In the genomic region with DNA sequence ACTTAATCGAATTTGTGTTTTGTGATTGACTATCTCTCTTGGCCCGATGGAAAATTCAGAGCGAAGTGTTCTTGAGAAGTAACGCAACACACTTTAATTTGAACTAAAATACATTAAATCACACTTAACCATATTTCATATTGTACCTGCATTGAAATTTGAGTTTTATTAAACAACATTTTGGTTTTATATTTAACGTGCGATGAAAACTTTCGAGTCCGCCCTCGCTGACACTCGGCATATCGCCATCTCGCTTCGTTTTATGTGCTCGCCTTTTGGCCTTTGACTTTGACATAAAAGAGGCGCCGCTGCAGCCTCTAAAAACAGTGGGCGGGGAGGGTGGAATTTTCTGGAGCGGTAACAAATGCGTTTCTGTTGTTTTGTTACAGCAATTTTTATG, we compare ENCODE assay signal across 1 fruit fly cellular context.
TF ChIP-seq lines count a peak whose summit lies in the region.

No protein-coding gene starts in this region.

TF ChIP-seq in whole organism, embryonic, 481 proteins besides CTCF, POLR2A, EP300 and RAD21 (continued from another document and continues in another):
- TF ChIP-seq Scr (GFP tag; IDR thresholded peaks at IDR 0.05; lab: Robert Waterston, UW; ENCODE audit: partially characterized antibody) = no peak
- peak; percentile 39 for TF ChIP-seq tio (GFP tag; optimal IDR thresholded peaks at IDR 0.05; lab: Kevin White, UChicago)
- no peak for TF ChIP-seq cg (GFP tag; optimal IDR thresholded peaks at IDR 0.05; lab: Kevin White, UChicago)
- peak; percentile 44; the same call in 1 of the 3 replicates for TF ChIP-seq CG11456 (GFP tag; IDR thresholded peaks at IDR 0.05; lab: Robert Waterston, UW)
- no peak for TF ChIP-seq mld (GFP tag; IDR thresholded peaks at IDR 0.05; lab: Robert Waterston, UW; ENCODE audit: partially characterized antibody)
- peak; percentile 23 for TF ChIP-seq CG18619 (GFP tag; optimal IDR thresholded peaks at IDR 0.05; lab: Kevin White, UChicago)
- TF ChIP-seq Mes4 (GFP tag; optimal IDR thresholded peaks at IDR 0.05; lab: Kevin White, UChicago) = no peak
- no peak for TF ChIP-seq Oaz (GFP tag; IDR thresholded peaks at IDR 0.05; lab: Robert Waterston, UW)
- peak; percentile 60 for TF ChIP-seq Atf-2 (GFP tag; optimal IDR thresholded peaks at IDR 0.05; lab: Kevin White, UChicago)
- TF ChIP-seq eve (GFP tag; optimal IDR thresholded peaks at IDR 0.05; lab: Kevin White, UChicago) = peak in 1 of 2 experiments; percentile 47
- TF ChIP-seq oc (tag; optimal IDR thresholded peaks at IDR 0.05; lab: Kevin White, UChicago) = peak; percentile 51
- TF ChIP-seq Deaf1 (tag; optimal IDR thresholded peaks at IDR 0.05; lab: Kevin White, UChicago) = peak; percentile 41
- TF ChIP-seq crc (GFP tag; optimal IDR thresholded peaks at IDR 0.05; lab: Kevin White, UChicago) = no peak
- 0 out of 2 replicates have a peak, but pooled peaks have one; percentile 21 for TF ChIP-seq bowl (GFP tag; IDR thresholded peaks at IDR 0.05; lab: Robert Waterston, UW)
- TF ChIP-seq CG6854 (GFP tag; optimal IDR thresholded peaks at IDR 0.05; lab: Kevin White, UChicago) = no peak
- TF ChIP-seq bab2 (GFP tag; optimal IDR thresholded peaks at IDR 0.05; lab: Kevin White, UChicago) = peak; percentile 41
- TF ChIP-seq Hmx (GFP tag; optimal IDR thresholded peaks at IDR 0.05; lab: Kevin White, UChicago) = no peak
- peak; percentile 22 for TF ChIP-seq CG12659 (GFP tag; optimal IDR thresholded peaks at IDR 0.05; lab: Kevin White, UChicago)
- no peak for TF ChIP-seq fd3F (GFP tag; optimal IDR thresholded peaks at IDR 0.05; lab: Kevin White, UChicago)
- TF ChIP-seq knrl (GFP tag; IDR thresholded peaks at IDR 0.05; lab: Robert Waterston, UW; ENCODE audit: partially characterized antibody) = no peak
- TF ChIP-seq Fer2 (tag; optimal IDR thresholded peaks at IDR 0.05; lab: Kevin White, UChicago) = no peak
- peak in 1 of 2 experiments; percentile 70 for TF ChIP-seq tll (GFP tag; optimal IDR thresholded peaks at IDR 0.05; lab: Kevin White, UChicago)
- TF ChIP-seq CG31365 (tag; optimal IDR thresholded peaks at IDR 0.05; lab: Kevin White, UChicago) = peak; percentile 26
- no peak for TF ChIP-seq Lim3 (GFP tag; IDR thresholded peaks at IDR 0.05; lab: Robert Waterston, UW)
- TF ChIP-seq lab (GFP tag; optimal IDR thresholded peaks at IDR 0.05; lab: Kevin White, UChicago) = peak; percentile 66
- no peak for TF ChIP-seq CG5953 (GFP tag; IDR thresholded peaks at IDR 0.05; lab: Robert Waterston, UW)
- peak; percentile 18 for TF ChIP-seq TFAM (GFP tag; optimal IDR thresholded peaks at IDR 0.05; lab: Kevin White, UChicago)
- peak; percentile 64 for TF ChIP-seq pum (GFP tag; optimal IDR thresholded peaks at IDR 0.05; lab: Kevin White, UChicago)
- no peak for TF ChIP-seq CG3065 (GFP tag; optimal IDR thresholded peaks at IDR 0.05; lab: Kevin White, UChicago)
- TF ChIP-seq run (tag; optimal IDR thresholded peaks at IDR 0.05; lab: Kevin White, UChicago) = no peak
- TF ChIP-seq Six4 (GFP tag; optimal IDR thresholded peaks at IDR 0.05; lab: Kevin White, UChicago) = peak; percentile 58
- TF ChIP-seq Hand (GFP tag; optimal IDR thresholded peaks at IDR 0.05; lab: Kevin White, UChicago) = peak; percentile 19
- peak; percentile 67 for TF ChIP-seq D19A (tag; optimal IDR thresholded peaks at IDR 0.05; lab: Kevin White, UChicago)
- peak; percentile 23 for TF ChIP-seq slp2 (GFP tag; optimal IDR thresholded peaks at IDR 0.05; lab: Kevin White, UChicago)
- TF ChIP-seq yki (optimal IDR thresholded peaks at IDR 0.05; lab: Kevin White, UChicago) = no peak
- TF ChIP-seq CG14014 (GFP tag; IDR thresholded peaks at IDR 0.05; lab: Robert Waterston, UW) = peak; percentile 67
- no peak for TF ChIP-seq vnd (GFP tag; IDR thresholded peaks at IDR 0.05; lab: Robert Waterston, UW; ENCODE audit: partially characterized antibody)
- no peak for TF ChIP-seq shn (GFP tag; optimal IDR thresholded peaks at IDR 0.05; lab: Kevin White, UChicago)
- TF ChIP-seq CG3163 (GFP tag; optimal IDR thresholded peaks at IDR 0.05; lab: Kevin White, UChicago) = peak; percentile 2
- TF ChIP-seq p53 (GFP tag; optimal IDR thresholded peaks at IDR 0.05; lab: Kevin White, UChicago) = no peak
- no peak for TF ChIP-seq aop (GFP tag; IDR thresholded peaks at IDR 0.05; lab: Robert Waterston, UW)
- no peak for TF ChIP-seq rib (GFP tag; IDR thresholded peaks at IDR 0.05; lab: Robert Waterston, UW)
- no peak for TF ChIP-seq zfh2 (GFP tag; optimal IDR thresholded peaks at IDR 0.05; lab: Kevin White, UChicago)
- peak; percentile 57 for TF ChIP-seq pnt (GFP tag; optimal IDR thresholded peaks at IDR 0.05; lab: Kevin White, UChicago)
- TF ChIP-seq CG11085 (GFP tag; IDR thresholded peaks at IDR 0.05; lab: Robert Waterston, UW) = no peak; the same call in 1 of the 2 replicates
- no peak for TF ChIP-seq CG7928 (GFP tag; optimal IDR thresholded peaks at IDR 0.05; lab: Kevin White, UChicago)
- TF ChIP-seq Hsf (GFP tag; optimal IDR thresholded peaks at IDR 0.05; lab: Kevin White, UChicago) = peak; percentile 32
- peak; percentile 12 for TF ChIP-seq odd (GFP tag; optimal IDR thresholded peaks at IDR 0.05; lab: Kevin White, UChicago)
- peak; percentile 1 for TF ChIP-seq CG33213 (GFP tag; optimal IDR thresholded peaks at IDR 0.05; lab: Kevin White, UChicago)
- peak; percentile 64 for TF ChIP-seq CG12219 (GFP tag; optimal IDR thresholded peaks at IDR 0.05; lab: Kevin White, UChicago)
- TF ChIP-seq sens (GFP tag; lab: Kevin White, UChicago) = peak; percentile 96
- no peak for TF ChIP-seq unc-4 (GFP tag; IDR thresholded peaks at IDR 0.05; lab: Robert Waterston, UW; ENCODE audit: partially characterized antibody)
- TF ChIP-seq sqz (GFP tag; optimal IDR thresholded peaks at IDR 0.05; lab: Kevin White, UChicago) = peak; percentile 42
- TF ChIP-seq corto (GFP tag; optimal IDR thresholded peaks at IDR 0.05; lab: Kevin White, UChicago) = no peak
- peak; percentile 88 for TF ChIP-seq CG1603 (tag; optimal IDR thresholded peaks at IDR 0.05; lab: Kevin White, UChicago)
- peak; percentile 32 for TF ChIP-seq CG6254 (GFP tag; optimal IDR thresholded peaks at IDR 0.05; lab: Kevin White, UChicago)
- peak; percentile 44 for TF ChIP-seq CG3407 (GFP tag; optimal IDR thresholded peaks at IDR 0.05; lab: Kevin White, UChicago)
- no peak for TF ChIP-seq pfk (GFP tag; optimal IDR thresholded peaks at IDR 0.05; lab: Kevin White, UChicago)
- TF ChIP-seq Ptx1 (GFP tag; IDR thresholded peaks at IDR 0.05; lab: Robert Waterston, UW) = peak; percentile 67
- peak; percentile 81 for TF ChIP-seq nmo (GFP tag; optimal IDR thresholded peaks at IDR 0.05; lab: Kevin White, UChicago)
- TF ChIP-seq tup (GFP tag; optimal IDR thresholded peaks at IDR 0.05; lab: Kevin White, UChicago) = peak; percentile 34
- TF ChIP-seq nerfin-1 (tag; optimal IDR thresholded peaks at IDR 0.05; lab: Kevin White, UChicago) = peak; percentile 64
- peak; percentile 24 for TF ChIP-seq HLH54F (GFP tag; optimal IDR thresholded peaks at IDR 0.05; lab: Kevin White, UChicago)
- peak; percentile 71 for TF ChIP-seq Ada2b (GFP tag; IDR thresholded peaks at IDR 0.05; lab: Robert Waterston, UW)
- TF ChIP-seq Bteb2 (GFP tag; optimal IDR thresholded peaks at IDR 0.05; lab: Kevin White, UChicago) = no peak
- peak; percentile 50; the same call in 1 of the 2 replicates for TF ChIP-seq peb (GFP tag; IDR thresholded peaks at IDR 0.05; lab: Robert Waterston, UW)
- TF ChIP-seq hkb (optimal IDR thresholded peaks at IDR 0.05; lab: Kevin White, UChicago) = peak; percentile 97
- TF ChIP-seq hkb (GFP tag; IDR thresholded peaks at IDR 0.05; lab: Robert Waterston, UW) = peak; percentile 61
- TF ChIP-seq fru (optimal IDR thresholded peaks at IDR 0.05; lab: Kevin White, UChicago) = no peak
- TF ChIP-seq exex (tag; optimal IDR thresholded peaks at IDR 0.05; lab: Kevin White, UChicago) = no peak
- no peak for TF ChIP-seq da (GFP tag; optimal IDR thresholded peaks at IDR 0.05; lab: Kevin White, UChicago)
- TF ChIP-seq danr (GFP tag; IDR thresholded peaks at IDR 0.05; lab: Robert Waterston, UW) = no peak
- TF ChIP-seq CG9797 (GFP tag; optimal IDR thresholded peaks at IDR 0.05; lab: Kevin White, UChicago) = no peak
- peak; percentile 42 for TF ChIP-seq CrebB (tag; optimal IDR thresholded peaks at IDR 0.05; lab: Kevin White, UChicago)
- no peak for TF ChIP-seq MESR4 (GFP tag; optimal IDR thresholded peaks at IDR 0.05; lab: Kevin White, UChicago)
- peak; percentile 72 for TF ChIP-seq CG34422 (GFP tag; IDR thresholded peaks at IDR 0.05; lab: Robert Waterston, UW)
- TF ChIP-seq Rfx (GFP tag; IDR thresholded peaks at IDR 0.05; lab: Robert Waterston, UW) = peak; percentile 54; the same call in 1 of the 2 replicates
- TF ChIP-seq CG4424 (GFP tag; optimal IDR thresholded peaks at IDR 0.05; lab: Kevin White, UChicago) = peak; percentile 71
- TF ChIP-seq CG17568 (GFP tag; optimal IDR thresholded peaks at IDR 0.05; lab: Kevin White, UChicago) = peak; percentile 14
- peak; percentile 2 for TF ChIP-seq CG1792 (GFP tag; optimal IDR thresholded peaks at IDR 0.05; lab: Kevin White, UChicago)
- peak; percentile 44 for TF ChIP-seq CG2120 (GFP tag; optimal IDR thresholded peaks at IDR 0.05; lab: Kevin White, UChicago)
- no peak for TF ChIP-seq toy (GFP tag; IDR thresholded peaks at IDR 0.05; lab: Robert Waterston, UW)
- TF ChIP-seq unpg (GFP tag; optimal IDR thresholded peaks at IDR 0.05; lab: Kevin White, UChicago) = peak; percentile 69
- TF ChIP-seq CG2116 (GFP tag; optimal IDR thresholded peaks at IDR 0.05; lab: Kevin White, UChicago) = peak; percentile 21
- no peak for TF ChIP-seq amos (GFP tag; IDR thresholded peaks at IDR 0.05; lab: Robert Waterston, UW; ENCODE audit: partially characterized antibody)
- TF ChIP-seq Drgx (GFP tag; IDR thresholded peaks at IDR 0.05; lab: Robert Waterston, UW) = no peak
- no peak for TF ChIP-seq CG14860 (GFP tag; IDR thresholded peaks at IDR 0.05; lab: Robert Waterston, UW; ENCODE audit: partially characterized antibody)
- TF ChIP-seq sc (optimal IDR thresholded peaks at IDR 0.05; lab: Kevin White, UChicago) = no peak
- TF ChIP-seq sc (GFP tag; optimal IDR thresholded peaks at IDR 0.05; lab: Kevin White, UChicago) = peak; percentile 41
- TF ChIP-seq CG6813 (GFP tag; optimal IDR thresholded peaks at IDR 0.05; lab: Kevin White, UChicago) = peak; percentile 52
- TF ChIP-seq Opbp (GFP tag; IDR thresholded peaks at IDR 0.05; lab: Robert Waterston, UW; ENCODE audit: partially characterized antibody) = no peak
- TF ChIP-seq Max (GFP tag; optimal IDR thresholded peaks at IDR 0.05; lab: Kevin White, UChicago) = peak; percentile 11
- TF ChIP-seq CHES-1-like (GFP tag; optimal IDR thresholded peaks at IDR 0.05; lab: Kevin White, UChicago) = peak; percentile 43
- TF ChIP-seq CG4820 (GFP tag; optimal IDR thresholded peaks at IDR 0.05; lab: Kevin White, UChicago) = peak; percentile 63
- no peak for TF ChIP-seq kni (GFP tag; optimal IDR thresholded peaks at IDR 0.05; lab: Kevin White, UChicago)
- 0 out of 2 replicates have a peak, but pooled peaks have one; percentile 37 for TF ChIP-seq CG6272 (GFP tag; IDR thresholded peaks at IDR 0.05; lab: Robert Waterston, UW)
- peak; percentile 52 for TF ChIP-seq CG7556 (GFP tag; optimal IDR thresholded peaks at IDR 0.05; lab: Kevin White, UChicago)
- no peak for TF ChIP-seq CG4328 (GFP tag; optimal IDR thresholded peaks at IDR 0.05; lab: Kevin White, UChicago)
- TF ChIP-seq Tbp (GFP tag; optimal IDR thresholded peaks at IDR 0.05; lab: Kevin White, UChicago) = no peak
- no peak for TF ChIP-seq psq (GFP tag; optimal IDR thresholded peaks at IDR 0.05; lab: Kevin White, UChicago)
- TF ChIP-seq Poxn (GFP tag; IDR thresholded peaks at IDR 0.05; lab: Robert Waterston, UW) = no peak
- TF ChIP-seq Trl (optimal IDR thresholded peaks at IDR 0.05; lab: Kevin White, UChicago) = no peak
- TF ChIP-seq Trl (GFP tag; optimal IDR thresholded peaks at IDR 0.05; lab: Kevin White, UChicago) = peak; percentile 45
- TF ChIP-seq CG9817 (tag; optimal IDR thresholded peaks at IDR 0.05; lab: Kevin White, UChicago) = no peak
- peak; percentile 61 for TF ChIP-seq Asciz (GFP tag; optimal IDR thresholded peaks at IDR 0.05; lab: Kevin White, UChicago)
- no peak for TF ChIP-seq maf-S (GFP tag; optimal IDR thresholded peaks at IDR 0.05; lab: Kevin White, UChicago)
- no peak for TF ChIP-seq CG31224 (GFP tag; IDR thresholded peaks at IDR 0.05; lab: Robert Waterston, UW)
- peak; percentile 17 for TF ChIP-seq CG13123 (GFP tag; optimal IDR thresholded peaks at IDR 0.05; lab: Kevin White, UChicago)
- TF ChIP-seq CG13296 (GFP tag; optimal IDR thresholded peaks at IDR 0.05; lab: Kevin White, UChicago) = no peak
- TF ChIP-seq CG7271 (tag; optimal IDR thresholded peaks at IDR 0.05; lab: Kevin White, UChicago) = peak; percentile 9
- TF ChIP-seq sug (tag; optimal IDR thresholded peaks at IDR 0.05; lab: Kevin White, UChicago) = no peak
- TF ChIP-seq wor (GFP tag; IDR thresholded peaks at IDR 0.05; lab: Robert Waterston, UW) = 0 out of 2 replicates have a peak, but pooled peaks have one; percentile 31
- peak; percentile 43; the same call in 1 of the 2 replicates for TF ChIP-seq CG1024 (GFP tag; IDR thresholded peaks at IDR 0.05; lab: Robert Waterston, UW)
- peak; percentile 59 for TF ChIP-seq CG5245 (GFP tag; optimal IDR thresholded peaks at IDR 0.05; lab: Kevin White, UChicago)
- TF ChIP-seq CG13894 (tag; optimal IDR thresholded peaks at IDR 0.05; lab: Kevin White, UChicago) = no peak
- peak; percentile 59 for TF ChIP-seq CG13424 (tag; optimal IDR thresholded peaks at IDR 0.05; lab: Kevin White, UChicago)
- TF ChIP-seq CG15073 (GFP tag; optimal IDR thresholded peaks at IDR 0.05; lab: Kevin White, UChicago) = no peak
- peak; percentile 15 for TF ChIP-seq ems (GFP tag; optimal IDR thresholded peaks at IDR 0.05; lab: Kevin White, UChicago)
- no peak for TF ChIP-seq CG4360 (GFP tag; IDR thresholded peaks at IDR 0.05; lab: Robert Waterston, UW)
- TF ChIP-seq disco-r (GFP tag; optimal IDR thresholded peaks at IDR 0.05; lab: Kevin White, UChicago) = no peak
- no peak for TF ChIP-seq NFAT (GFP tag; IDR thresholded peaks at IDR 0.05; lab: Robert Waterston, UW)
- TF ChIP-seq CG8944 (GFP tag; optimal IDR thresholded peaks at IDR 0.05; lab: Kevin White, UChicago) = peak; percentile 29
- peak; percentile 83 for TF ChIP-seq Xrp1 (GFP tag; IDR thresholded peaks at IDR 0.05; lab: Robert Waterston, UW)
- TF ChIP-seq H2.0 (GFP tag; IDR thresholded peaks at IDR 0.05; lab: Robert Waterston, UW) = peak; percentile 71
- no peak for TF ChIP-seq BEAF-32 (GFP tag; optimal IDR thresholded peaks at IDR 0.05; lab: Kevin White, UChicago)
- no peak for TF ChIP-seq CG4617 (GFP tag; optimal IDR thresholded peaks at IDR 0.05; lab: Kevin White, UChicago; ENCODE audit: borderline replicate concordance)
- TF ChIP-seq Awh (GFP tag; IDR thresholded peaks at IDR 0.05; lab: Robert Waterston, UW) = 0 out of 2 replicates have a peak, but pooled peaks have one; percentile 30
